Worm (Caenorhabditis elegans) whole organism, late embryonic: ENCODE measurements around the gene str-60.

ENCODE experiments used
- ahr-1 ChIP-seq: sonication (generic microtip); optimal IDR thresholded peaks from 2 replicates; lab custom pipeline; 2016; ENCODE audit warnings: missing genetic modification characterization, missing compliant biosample characterization
- ceh-24 ChIP-seq: sonication (generic microtip); optimal IDR thresholded peaks from 2 replicates; lab custom pipeline; 2016; ENCODE audit warnings: mild to moderate bottlenecking, missing genetic modification characterization, missing compliant biosample characterization
- fkh-10 ChIP-seq: fragments of 150-350 bp; optimal IDR thresholded peaks from 2 replicates; lab custom pipeline; 2014; ENCODE audit warnings: missing biosample characterization, missing genetic modification reagents, missing genetic modification characterization
- madf-2 ChIP-seq: sonication (generic microtip); optimal IDR thresholded peaks from 2 replicates; lab custom pipeline; 2017; ENCODE audit warnings: missing genetic modification characterization, missing compliant biosample characterization
- sox-2 ChIP-seq: fragments of 200-800 bp; sonication (Bioruptor generic); IDR thresholded peaks from 2 replicates; pipeline ENCODE4 v1.3.6; 2022; ENCODE audit warnings: missing genetic modification reagents, missing genetic modification characterization, missing compliant biosample characterization

DNA sequence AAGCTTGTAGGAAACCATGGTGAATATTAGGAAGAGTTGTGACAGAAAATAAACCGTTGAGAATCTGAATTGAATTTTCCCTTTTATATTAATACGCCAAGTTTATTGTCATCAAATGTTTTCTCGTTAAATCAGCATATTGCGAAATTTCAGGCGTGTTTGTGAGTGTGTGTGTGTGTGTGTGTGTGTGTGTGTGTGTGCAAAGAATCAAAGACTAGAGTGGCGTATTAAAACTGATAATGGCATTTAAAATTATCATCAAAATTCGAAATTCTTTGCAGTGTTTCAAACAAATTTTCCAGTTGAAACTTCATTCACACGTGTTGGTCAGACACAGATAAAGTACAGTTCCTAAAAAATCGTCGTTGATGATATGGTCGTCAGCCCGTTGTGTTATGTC is 18.1 kb downstream of the str-60 start, which contains the start of gene gst-38:
- TF ChIP-seq ceh-24 (tag; lab: Kevin White, UChicago) (no peak), madf-2 (tag; lab: Kevin White, UChicago) (no peak), fkh-10 (GFP tag; lab: Kevin White, UChicago) (no peak), ahr-1 (tag; lab: Kevin White, UChicago) (no peak), sox-2 (GFP tag; lab: Robert Waterston, UW) (no peak)
